Fruit fly (Drosophila melanogaster) Kc167 (cell line): ENCODE measurements around the gene CG31391.

ENCODE experiments used
- Myc ChIP-seq: fragments of >200 bp; optimal IDR thresholded peaks from 2 replicates; lab custom pipeline; 2017; ENCODE audit warnings: missing external identifiers
- Sin3A ChIP-seq: fragments of >200 bp; optimal IDR thresholded peaks from 2 replicates; lab custom pipeline; 2018; ENCODE audit warnings: missing external identifiers
- h ChIP-seq: fragments of >200 bp; optimal IDR thresholded peaks from 3 replicates; lab custom pipeline; 2018; ENCODE audit warnings: missing external identifiers
- insv ChIP-seq: fragments of >200 bp; optimal IDR thresholded peaks from 3 replicates; lab custom pipeline; 2018; ENCODE audit warnings: missing external identifiers
- psq ChIP-seq: fragments of >200 bp; optimal IDR thresholded peaks from 2 replicates; lab custom pipeline; 2017; ENCODE audit warnings: missing external identifiers
- ttk ChIP-seq: sonication (Bioruptor generic); optimal IDR thresholded peaks from 2 replicates; lab custom pipeline; 2017; ENCODE audit warnings: missing external identifiers

CG31391 gene

dm6 chr3R:10696371-10696777 is 8.5 kb downstream of the CG31391 start, which contains the start of the genes pug, CG14683 and CG46459:
Gene pug, plus strand, starts transcription at chr3R:10696534.
Gene CG14683, plus strand, starts transcription at chr3R:10696647.
Gene CG46459, plus strand, starts transcription at chr3R:10696647.
- TF ChIP-seq ttk (lab: Kevin White, UChicago): no peak
- TF ChIP-seq Sin3A: no peak
- no peak for TF ChIP-seq Myc (lab: Kevin White, UChicago)
- no peak for TF ChIP-seq insv (lab: Kevin White, UChicago)
- TF ChIP-seq psq (lab: Kevin White, UChicago): no peak
- no peak for TF ChIP-seq h (lab: Kevin White, UChicago)

dm6 chr3R:10688835-10689234 is 16.0 kb downstream of the CG31391 start:
- TF ChIP-seq h (lab: Kevin White, UChicago) (no peak), ttk (lab: Kevin White, UChicago) (no peak), Myc (lab: Kevin White, UChicago) (no peak), insv (lab: Kevin White, UChicago) (no peak), psq (lab: Kevin White, UChicago) (no peak), Sin3A (no peak)

dm6 chr3R:10688160-10688559 is 16.7 kb downstream of the CG31391 start:
- TF ChIP-seq psq (lab: Kevin White, UChicago) (no peak), insv (lab: Kevin White, UChicago) (no peak), Myc (lab: Kevin White, UChicago) (no peak), Sin3A (no peak), h (lab: Kevin White, UChicago) (no peak), ttk (lab: Kevin White, UChicago) (no peak)

- no peak for TF ChIP-seq ttk (lab: Kevin White, UChicago)
- TF ChIP-seq Sin3A: no peak
- no peak for TF ChIP-seq h (lab: Kevin White, UChicago)
- TF ChIP-seq Myc (lab: Kevin White, UChicago): no peak
- TF ChIP-seq psq (lab: Kevin White, UChicago): no peak
- no peak for TF ChIP-seq insv (lab: Kevin White, UChicago)
These were observed 17.6 kb downstream of the CG31391 start for dm6 chr3R:10687312-10687711.

dm6 chr3R:10686307-10687094 is 18.4 kb downstream of the CG31391 start, which contains the start of gene Skel:
Gene Skel, plus strand, starts transcription at chr3R:10686943.
- TF ChIP-seq insv (lab: Kevin White, UChicago) (no peak), psq (lab: Kevin White, UChicago) (no peak), ttk (lab: Kevin White, UChicago) (no peak), Myc (lab: Kevin White, UChicago) (no peak)

dm6 chr3R:10684284-10684683 is 20.6 kb downstream of the CG31391 start:
- no peak for TF ChIP-seq Sin3A
- TF ChIP-seq Myc (lab: Kevin White, UChicago): no peak
- TF ChIP-seq ttk (lab: Kevin White, UChicago): no peak
- TF ChIP-seq insv (lab: Kevin White, UChicago): no peak
- TF ChIP-seq psq (lab: Kevin White, UChicago): no peak
- no peak for TF ChIP-seq h (lab: Kevin White, UChicago)

- TF ChIP-seq psq (lab: Kevin White, UChicago): no peak
- no peak for TF ChIP-seq Myc (lab: Kevin White, UChicago)
- no peak for TF ChIP-seq h (lab: Kevin White, UChicago)
These were observed 21.6 kb downstream of the CG31391 start for dm6 chr3R:10683226-10683625.

- TF ChIP-seq ttk (lab: Kevin White, UChicago): no peak
- no peak for TF ChIP-seq psq (lab: Kevin White, UChicago)
- TF ChIP-seq Myc (lab: Kevin White, UChicago): no peak
- no peak for TF ChIP-seq h (lab: Kevin White, UChicago)
These were observed 23.3 kb downstream of the CG31391 start for dm6 chr3R:10681682-10681962.

- TF ChIP-seq h (lab: Kevin White, UChicago) (no peak), Myc (lab: Kevin White, UChicago) (no peak), Sin3A (no peak), ttk (lab: Kevin White, UChicago) (no peak), psq (lab: Kevin White, UChicago) (no peak), insv (lab: Kevin White, UChicago) (no peak)
These were observed 23.8 kb downstream of the CG31391 start, which contains the start of gene Phyhd1 for dm6 chr3R:10680825-10681681. Gene Phyhd1, minus strand, starts transcription at chr3R:10680925.

- no peak for TF ChIP-seq psq (lab: Kevin White, UChicago)
- no peak for TF ChIP-seq h (lab: Kevin White, UChicago)
- no peak for TF ChIP-seq Myc (lab: Kevin White, UChicago)
- TF ChIP-seq insv (lab: Kevin White, UChicago): no peak
- TF ChIP-seq ttk (lab: Kevin White, UChicago): no peak
- TF ChIP-seq Sin3A: no peak
These were observed 25.0 kb downstream of the CG31391 start for dm6 chr3R:10679911-10680310.

- no peak for TF ChIP-seq h (lab: Kevin White, UChicago)
- TF ChIP-seq Myc (lab: Kevin White, UChicago): no peak
- TF ChIP-seq ttk (lab: Kevin White, UChicago): no peak
- TF ChIP-seq insv (lab: Kevin White, UChicago): no peak
- no peak for TF ChIP-seq psq (lab: Kevin White, UChicago)
- no peak for TF ChIP-seq Sin3A
These were observed 25.8 kb downstream of the CG31391 start for dm6 chr3R:10678935-10679565.
